Worm (Caenorhabditis elegans) whole organism, mixed stage, embryonic: ENCODE results near the gene Y67D8B.3.

Experiments used
- lsy-2 ChIP-seq: fragments of 150-350 bp; optimal IDR thresholded peaks from 2 replicates; lab custom pipeline; 2014; ENCODE audit warnings: missing biosample characterization, missing genetic modification characterization
- mab-5 ChIP-seq: fragments of 150-350 bp; optimal IDR thresholded peaks from 2 replicates; lab custom pipeline; 2014; ENCODE audit warnings: missing biosample characterization, missing genetic modification characterization
- nhr-76 ChIP-seq: sonication (generic microtip); optimal IDR thresholded peaks from 2 replicates; lab custom pipeline; 2017; ENCODE audit warnings: missing biosample characterization, missing genetic modification characterization
- pha-4 ChIP-seq: fragments of 150-350 bp; optimal IDR thresholded peaks from 2 replicates; lab custom pipeline; 2018; ENCODE audit warnings: missing biosample characterization, missing genetic modification reagents, missing genetic modification characterization

ce11 chrIV:3231644-3232043 is 29.6 kb upstream of the Y67D8B.3 start:
- TF ChIP-seq lsy-2 (tag; lab: Kevin White, UChicago) (no peak), mab-5 (tag; lab: Kevin White, UChicago) (no peak), nhr-76 (tag; lab: Kevin White, UChicago) (no peak), pha-4 (tag; lab: Kevin White, UChicago) (no peak)
